Worm (Caenorhabditis elegans): Measurements from ENCODE around the gene Y46H3D.8.

The Y46H3D.8 gene

DNA sequence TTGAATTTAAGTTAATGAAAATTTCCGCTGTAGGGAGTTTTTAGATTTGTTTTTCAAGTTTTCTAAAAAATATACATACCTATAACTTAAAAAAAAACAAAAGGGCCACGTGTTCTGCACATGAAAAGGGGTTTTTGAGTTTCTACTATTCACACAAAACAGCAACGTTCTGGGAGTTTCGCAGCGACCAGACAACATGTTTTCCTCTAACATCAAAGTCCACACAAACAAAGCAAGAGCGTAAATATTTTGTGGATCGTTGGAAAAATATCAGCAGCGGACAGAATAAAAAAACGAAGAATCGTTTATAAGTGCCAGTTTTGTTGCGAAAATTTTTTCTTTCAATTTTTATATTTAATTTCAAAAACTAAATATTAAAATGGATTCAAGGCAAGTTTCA, 12.8 kb upstream of the Y46H3D.8 start, which contains the start of gene alh-2:
Gene alh-2, plus strand, starts transcription at position 284 of the 400 bp plus-strand sequence.
- no peak for TF ChIP-seq ztf-11 (tag; optimal IDR thresholded peaks at IDR 0.05)
- TF ChIP-seq pha-4 (tag; optimal IDR thresholded peaks at IDR 0.05) = no peak
- TF ChIP-seq zag-1 (tag; optimal IDR thresholded peaks at IDR 0.05) = no peak
- no peak for TF ChIP-seq aly-2 (tag; optimal IDR thresholded peaks at IDR 0.05)
- no peak for TF ChIP-seq unc-39 (tag; optimal IDR thresholded peaks at IDR 0.05)
- no peak for TF ChIP-seq R02D3.7 (tag; optimal IDR thresholded peaks at IDR 0.05)

DNA sequence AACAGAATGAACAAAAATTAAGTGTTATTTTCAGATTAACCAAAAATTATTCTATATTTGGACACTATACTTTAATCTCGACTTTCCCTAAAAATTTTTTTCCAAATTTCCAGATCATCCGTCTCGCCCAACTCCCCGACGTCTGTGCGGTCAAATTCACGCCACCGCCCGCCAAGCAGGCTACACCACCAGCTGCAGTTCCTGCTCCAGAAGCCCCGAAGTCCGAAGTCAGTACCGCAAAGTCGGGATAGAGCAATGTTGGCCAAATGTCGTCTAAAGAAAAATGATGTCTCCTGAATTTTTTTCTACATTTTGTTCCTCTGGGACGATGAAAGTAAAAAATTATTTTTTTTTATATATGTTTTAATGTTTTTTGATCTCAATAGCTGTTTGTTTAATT, 11.7 kb upstream of the Y46H3D.8 start:
- TF ChIP-seq fkh-2 (tag; optimal IDR thresholded peaks at IDR 0.05) (no peak), fos-1 (tag; optimal IDR thresholded peaks at IDR 0.05) (no peak), unc-62 (GFP tag; optimal IDR thresholded peaks at IDR 0.05) (no peak), nhr-237 (tag; optimal IDR thresholded peaks at IDR 0.05) (no peak), egl-5 (tag; optimal IDR thresholded peaks at IDR 0.05) (no peak), mdl-1 (tag; optimal IDR thresholded peaks at IDR 0.05) (no peak), ztf-4 (tag; optimal IDR thresholded peaks at IDR 0.05) (no peak), nhr-25 (tag; optimal IDR thresholded peaks at IDR 0.05) (no peak), nhr-76 (tag; optimal IDR thresholded peaks at IDR 0.05) (no peak), ceh-28 (tag; optimal IDR thresholded peaks at IDR 0.05) (no peak), ceh-16 (tag; optimal IDR thresholded peaks at IDR 0.05) (no peak), ceh-82 (tag; optimal IDR thresholded peaks at IDR 0.05) (no peak), pha-4 (tag; optimal IDR thresholded peaks at IDR 0.05) (no peak), daf-12 (tag; optimal IDR thresholded peaks at IDR 0.05) (no peak), lsy-12 (tag; optimal IDR thresholded peaks at IDR 0.05) (no peak), tbx-2 (tag; optimal IDR thresholded peaks at IDR 0.05) (no peak), elt-1 (tag; optimal IDR thresholded peaks at IDR 0.05) (no peak), elt-2 (tag; optimal IDR thresholded peaks at IDR 0.05) (no peak), nhr-67 (tag; optimal IDR thresholded peaks at IDR 0.05) (no peak), hmg-11 (tag; optimal IDR thresholded peaks at IDR 0.05) (no peak)

- no peak for TF ChIP-seq unc-39 (tag; optimal IDR thresholded peaks at IDR 0.05)
- no peak for TF ChIP-seq fos-1 (tag; optimal IDR thresholded peaks at IDR 0.05)
- TF ChIP-seq elt-2 (tag; optimal IDR thresholded peaks at IDR 0.05) = no peak
- TF ChIP-seq unc-62 (GFP tag; optimal IDR thresholded peaks at IDR 0.05) = no peak
- no peak for TF ChIP-seq hmg-11 (tag; optimal IDR thresholded peaks at IDR 0.05)
- no peak for TF ChIP-seq mdl-1 (tag; optimal IDR thresholded peaks at IDR 0.05)
- no peak for TF ChIP-seq elt-1 (tag; optimal IDR thresholded peaks at IDR 0.05)
- no peak for TF ChIP-seq sea-2 (GFP tag; optimal IDR thresholded peaks at IDR 0.05)
- TF ChIP-seq R02D3.7 (tag; optimal IDR thresholded peaks at IDR 0.05) = no peak
Observed at ce11 chrV:1642199-1642598, 11.2 kb upstream of the Y46H3D.8 start, which contains the start of gene Y46H3D.1. Gene Y46H3D.1 (plus strand): TSS chrV:1642499.

ce11 chrV:1640008-1640407, 9.0 kb upstream of the Y46H3D.8 start, which contains the start of gene str-221:
Gene str-221 (plus strand): TSS chrV:1640308.
- TF ChIP-seq tbx-2 (tag; optimal IDR thresholded peaks at IDR 0.05) (no peak), ceh-16 (tag; optimal IDR thresholded peaks at IDR 0.05) (no peak), R02D3.7 (tag; optimal IDR thresholded peaks at IDR 0.05) (no peak), lsy-12 (tag; optimal IDR thresholded peaks at IDR 0.05) (no peak), ama-1 (optimal IDR thresholded peaks at IDR 0.05) (no peak), nhr-23 (tag; optimal IDR thresholded peaks at IDR 0.05) (no peak), nhr-77 (tag; optimal IDR thresholded peaks at IDR 0.05) (no peak)

- no peak for TF ChIP-seq snpc-4 (tag; optimal IDR thresholded peaks at IDR 0.05)
- no peak for TF ChIP-seq egl-5 (tag; optimal IDR thresholded peaks at IDR 0.05)
- TF ChIP-seq ZK546.5 (tag; optimal IDR thresholded peaks at IDR 0.05) = no peak
- no peak for TF ChIP-seq R02D3.7 (tag; optimal IDR thresholded peaks at IDR 0.05)
- TF ChIP-seq nfya-1 (tag; optimal IDR thresholded peaks at IDR 0.05; ENCODE audit: insufficient read depth) = no peak
- no peak for TF ChIP-seq ztf-4 (tag; optimal IDR thresholded peaks at IDR 0.05)
- TF ChIP-seq nhr-11 (tag; optimal IDR thresholded peaks at IDR 0.05) = no peak
- no peak for TF ChIP-seq fos-1 (tag; optimal IDR thresholded peaks at IDR 0.05)
- TF ChIP-seq ceh-82 (tag; optimal IDR thresholded peaks at IDR 0.05) = no peak
- TF ChIP-seq unc-62 (GFP tag; optimal IDR thresholded peaks at IDR 0.05) = no peak
- no peak for TF ChIP-seq elt-2 (tag; optimal IDR thresholded peaks at IDR 0.05)
Observed at ce11 chrV:1635859-1636258, 4.8 kb upstream of the Y46H3D.8 start, which contains the start of gene str-222. Gene str-222 (plus strand): TSS chrV:1636159.

ce11 chrV:1631717-1632116, 669 bp upstream of the Y46H3D.8 start, which contains the start of gene irld-17:
Gene irld-17 (plus strand): TSS chrV:1632017.
- TF ChIP-seq elt-1 (tag; optimal IDR thresholded peaks at IDR 0.05) = no peak
- TF ChIP-seq ceh-9 (tag; optimal IDR thresholded peaks at IDR 0.05) = no peak
- TF ChIP-seq fkh-10 (GFP tag; optimal IDR thresholded peaks at IDR 0.05) = no peak
- no peak for TF ChIP-seq nhr-77 (tag; optimal IDR thresholded peaks at IDR 0.05)
- no peak for TF ChIP-seq snpc-4 (tag; optimal IDR thresholded peaks at IDR 0.05)
- no peak for TF ChIP-seq fos-1 (tag; optimal IDR thresholded peaks at IDR 0.05)
- TF ChIP-seq nfya-1 (tag; optimal IDR thresholded peaks at IDR 0.05; ENCODE audit: insufficient read depth) = no peak
- TF ChIP-seq nhr-12 (tag; optimal IDR thresholded peaks at IDR 0.05) = no peak

Measured in whole organism, L3 larva.